Worm (Caenorhabditis elegans): ENCODE results near the gene M117.6.
"Not testable (repeated sequence)": the region's sequence is repeated elsewhere in the genome, so short reads cannot be mapped to it uniquely, and the experiment has no call there.

M117.6 gene

DNA sequence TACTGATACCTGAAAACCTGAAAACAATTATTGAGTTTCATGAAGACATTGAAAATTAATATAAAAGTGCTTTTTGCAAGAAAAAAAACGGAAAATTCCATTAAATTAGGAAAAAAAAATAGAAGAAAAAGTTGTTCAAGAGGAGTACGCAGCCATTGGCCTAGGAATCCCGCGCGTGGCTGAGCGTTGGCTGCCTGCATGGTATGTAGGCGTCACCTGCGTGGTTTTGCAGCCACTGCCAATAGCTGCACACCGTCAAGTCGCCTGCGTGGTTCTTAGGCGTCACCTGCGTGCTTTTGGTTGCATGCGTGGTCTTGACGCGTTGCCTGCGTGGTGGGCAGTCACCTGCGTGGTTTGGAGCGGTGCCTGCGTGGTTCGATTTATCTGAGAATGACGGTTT is at the start of gene M117.6:
TSS of gene M117.6 (minus strand) at position 101 of the 400 bp plus-strand sequence.
- not testable (repeated sequence) for TF ChIP-seq hmbx-1 (tag; optimal IDR thresholded peaks at IDR 0.05); hnd-1 (tag; optimal IDR thresholded peaks at IDR 0.05); pes-1 (GFP tag; IDR thresholded peaks at IDR 0.05)

DNA sequence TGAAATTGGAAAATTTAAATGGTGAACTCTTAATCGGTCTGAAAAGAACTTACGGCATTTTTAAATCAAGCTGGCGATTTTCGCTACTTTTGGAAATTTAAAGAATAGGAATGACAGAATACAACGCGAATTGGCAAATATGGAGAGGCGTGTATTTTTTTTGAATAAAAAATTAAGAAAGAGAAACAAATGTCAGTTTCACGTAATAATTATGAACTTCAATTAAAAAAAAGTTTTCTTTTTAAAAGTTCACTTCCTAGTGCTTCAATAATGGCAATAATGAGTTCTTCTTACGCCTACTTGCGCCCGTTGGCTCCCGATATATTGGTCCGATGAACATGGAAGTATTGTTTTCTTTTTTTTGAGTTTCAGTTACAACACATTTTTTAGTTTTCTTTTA is 49.8 kb upstream of the M117.6 start, which contains the start of gene pph-2:
TSS of gene pph-2 (minus strand) at position 101 of the 400 bp plus-strand sequence.
- TF ChIP-seq tbx-11 (GFP tag; IDR thresholded peaks at IDR 0.05) = no peak
- TF ChIP-seq hmg-4 (GFP tag; optimal IDR thresholded peaks at IDR 0.05) = no peak
- no peak for TF ChIP-seq tbx-37 (GFP tag; conservative IDR thresholded peaks at IDR 0.05)
- no peak for TF ChIP-seq pes-1 (GFP tag; IDR thresholded peaks at IDR 0.05)
- TF ChIP-seq sea-1 (GFP tag; conservative IDR thresholded peaks at IDR 0.05) = no peak
- no peak for TF ChIP-seq tra-4 (tag; optimal IDR thresholded peaks at IDR 0.05)
- no peak for TF ChIP-seq ceh-36 (tag; optimal IDR thresholded peaks at IDR 0.05)
- TF ChIP-seq hnd-1 (tag; optimal IDR thresholded peaks at IDR 0.05) = no peak
- TF ChIP-seq F13C5.2 (tag; optimal IDR thresholded peaks at IDR 0.05) = no peak
- TF ChIP-seq B0310.2 (tag; optimal IDR thresholded peaks at IDR 0.05) = no peak
- no peak for TF ChIP-seq hmbx-1 (tag; optimal IDR thresholded peaks at IDR 0.05)
- TF ChIP-seq ama-1 (optimal IDR thresholded peaks at IDR 0.05) = no peak

DNA sequence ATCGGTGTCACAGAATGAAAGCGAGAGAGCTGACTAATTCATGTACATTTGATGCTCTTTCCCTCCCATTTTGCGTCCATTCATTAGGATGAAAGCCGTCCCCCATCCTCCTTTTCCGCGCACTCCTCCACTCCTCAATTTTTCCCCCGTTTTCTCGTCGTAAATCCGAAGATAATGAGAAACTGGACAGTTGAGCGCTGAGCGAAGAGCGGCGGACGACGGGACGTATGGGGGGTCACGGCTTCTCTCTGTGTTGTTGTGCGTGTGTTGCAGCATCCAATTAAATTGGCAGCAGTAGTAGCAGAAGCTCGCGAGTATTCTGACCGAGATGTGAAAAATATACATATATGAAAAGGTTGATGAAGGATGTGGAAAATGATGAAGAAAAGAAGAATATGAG is 44.0 kb upstream of the M117.6 start:
- no peak for TF ChIP-seq B0310.2 (tag; optimal IDR thresholded peaks at IDR 0.05)
- TF ChIP-seq hmg-4 (GFP tag; optimal IDR thresholded peaks at IDR 0.05) = peak; percentile 42
- no peak for TF ChIP-seq tra-4 (tag; optimal IDR thresholded peaks at IDR 0.05)
- TF ChIP-seq scrt-1 (GFP tag; IDR thresholded peaks at IDR 0.05) = no peak
- TF ChIP-seq pes-1 (GFP tag; IDR thresholded peaks at IDR 0.05) = no peak

DNA sequence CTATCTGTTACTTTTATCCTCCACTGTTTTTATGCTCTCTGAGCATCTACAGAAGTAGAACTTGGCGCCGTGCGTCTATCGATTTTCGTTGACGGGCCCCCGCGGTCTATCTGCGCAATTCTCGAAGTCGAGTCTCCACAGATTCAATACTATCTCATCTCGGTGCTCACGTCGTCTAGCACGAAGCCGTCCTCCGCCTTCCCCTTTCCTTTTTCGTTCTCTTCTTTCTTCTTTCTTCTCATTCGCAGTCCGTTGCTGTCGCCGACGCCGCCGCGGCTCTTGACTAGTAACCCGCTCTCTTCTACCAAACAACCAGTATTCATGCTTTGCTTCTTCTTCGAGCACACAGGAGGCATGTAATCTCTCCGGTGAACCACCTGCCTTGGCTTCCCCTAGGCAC is 43.2 kb upstream of the M117.6 start:
- TF ChIP-seq scrt-1 (GFP tag; IDR thresholded peaks at IDR 0.05) = 0 out of 2 replicates have a peak, but pooled peaks have one; percentile 41
- TF ChIP-seq ceh-36 (tag; optimal IDR thresholded peaks at IDR 0.05) = no peak
- TF ChIP-seq aly-1 (tag; optimal IDR thresholded peaks at IDR 0.05) = peak; percentile 32

ce11 chrIV:11868452-11868851 is 40.5 kb upstream of the M117.6 start:
- TF ChIP-seq pes-1 (GFP tag; IDR thresholded peaks at IDR 0.05) (no peak), tra-4 (tag; optimal IDR thresholded peaks at IDR 0.05) (no peak), scrt-1 (GFP tag; IDR thresholded peaks at IDR 0.05) (no peak), hmg-4 (GFP tag; optimal IDR thresholded peaks at IDR 0.05) (no peak), tbx-37 (GFP tag; conservative IDR thresholded peaks at IDR 0.05) (no peak), ets-7 (tag; optimal IDR thresholded peaks at IDR 0.05) (no peak), hnd-1 (tag; optimal IDR thresholded peaks at IDR 0.05) (no peak), hmbx-1 (tag; optimal IDR thresholded peaks at IDR 0.05) (no peak), ceh-13 (GFP tag; optimal IDR thresholded peaks at IDR 0.05) (no peak), ceh-36 (tag; optimal IDR thresholded peaks at IDR 0.05) (no peak), ama-1 (optimal IDR thresholded peaks at IDR 0.05) (no peak), tbx-11 (GFP tag; IDR thresholded peaks at IDR 0.05) (no peak), F13C5.2 (tag; optimal IDR thresholded peaks at IDR 0.05) (no peak), flt-1 (GFP tag; IDR thresholded peaks at IDR 0.05) (no peak), B0310.2 (tag; optimal IDR thresholded peaks at IDR 0.05) (no peak), aly-1 (tag; optimal IDR thresholded peaks at IDR 0.05) (no peak), sea-1 (GFP tag; conservative IDR thresholded peaks at IDR 0.05) (no peak)

DNA sequence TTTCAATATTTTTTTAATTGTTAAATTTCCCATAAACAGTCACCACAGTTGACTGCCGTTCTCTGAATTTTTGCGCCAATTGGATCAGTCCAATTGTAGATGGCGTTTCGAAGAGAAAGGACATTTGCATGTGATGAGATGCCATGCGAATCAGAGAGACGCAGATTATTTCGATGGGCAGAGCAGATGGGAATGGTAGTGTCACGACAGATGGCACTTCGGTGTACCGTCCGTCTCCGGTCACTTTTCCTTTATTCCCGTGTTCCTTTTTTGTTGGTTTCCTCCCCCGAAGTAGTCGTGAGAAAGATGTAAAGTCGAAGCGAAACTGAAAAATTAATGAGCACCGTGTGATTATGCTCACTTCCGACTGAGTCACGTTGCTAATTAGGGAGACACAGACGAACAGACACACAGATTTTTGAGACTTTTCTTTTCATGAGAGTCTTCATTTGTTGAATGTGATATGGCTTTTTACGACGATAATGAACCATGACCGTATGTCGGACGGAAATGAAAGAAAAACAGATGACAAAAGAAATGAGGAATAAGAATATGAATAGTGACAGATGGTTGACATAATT is 39.8 kb upstream of the M117.6 start:
- no peak for TF ChIP-seq hnd-1 (tag; optimal IDR thresholded peaks at IDR 0.05)
- no peak for TF ChIP-seq tbx-37 (GFP tag; conservative IDR thresholded peaks at IDR 0.05)
- TF ChIP-seq sea-1 (GFP tag; conservative IDR thresholded peaks at IDR 0.05) = no peak
- no peak for TF ChIP-seq F13C5.2 (tag; optimal IDR thresholded peaks at IDR 0.05)
- no peak for TF ChIP-seq ets-7 (tag; optimal IDR thresholded peaks at IDR 0.05)
- TF ChIP-seq B0310.2 (tag; optimal IDR thresholded peaks at IDR 0.05) = no peak
- TF ChIP-seq aly-1 (tag; optimal IDR thresholded peaks at IDR 0.05) = no peak
- TF ChIP-seq ceh-36 (tag; optimal IDR thresholded peaks at IDR 0.05) = no peak
- no peak for TF ChIP-seq hmbx-1 (tag; optimal IDR thresholded peaks at IDR 0.05)
- TF ChIP-seq flt-1 (GFP tag; IDR thresholded peaks at IDR 0.05) = no peak
- TF ChIP-seq tra-4 (tag; optimal IDR thresholded peaks at IDR 0.05) = no peak
- no peak for TF ChIP-seq hmg-4 (GFP tag; optimal IDR thresholded peaks at IDR 0.05)
- TF ChIP-seq tbx-11 (GFP tag; IDR thresholded peaks at IDR 0.05) = no peak
- TF ChIP-seq ceh-13 (GFP tag; optimal IDR thresholded peaks at IDR 0.05) = no peak
- no peak for TF ChIP-seq scrt-1 (GFP tag; IDR thresholded peaks at IDR 0.05)
- no peak for TF ChIP-seq pes-1 (GFP tag; IDR thresholded peaks at IDR 0.05)

ce11 chrIV:11864226-11864625 is 36.3 kb upstream of the M117.6 start, which contains the start of gene trpa-1:
TSS of gene trpa-1 (plus strand) at chrIV:11864526.
- no peak for TF ChIP-seq ceh-36 (tag; optimal IDR thresholded peaks at IDR 0.05)
- no peak for TF ChIP-seq hmg-4 (GFP tag; optimal IDR thresholded peaks at IDR 0.05)
- TF ChIP-seq B0310.2 (tag; optimal IDR thresholded peaks at IDR 0.05) = no peak
- no peak for TF ChIP-seq F13C5.2 (tag; optimal IDR thresholded peaks at IDR 0.05)
- TF ChIP-seq pes-1 (GFP tag; IDR thresholded peaks at IDR 0.05) = no peak
- TF ChIP-seq tra-4 (tag; optimal IDR thresholded peaks at IDR 0.05) = no peak
- no peak for TF ChIP-seq aly-1 (tag; optimal IDR thresholded peaks at IDR 0.05)
- TF ChIP-seq scrt-1 (GFP tag; IDR thresholded peaks at IDR 0.05) = no peak
- no peak for TF ChIP-seq ama-1 (optimal IDR thresholded peaks at IDR 0.05)
- TF ChIP-seq tbx-37 (GFP tag; conservative IDR thresholded peaks at IDR 0.05) = no peak
- TF ChIP-seq ets-7 (tag; optimal IDR thresholded peaks at IDR 0.05) = no peak
- no peak for TF ChIP-seq hmbx-1 (tag; optimal IDR thresholded peaks at IDR 0.05)
- no peak for TF ChIP-seq sea-1 (GFP tag; conservative IDR thresholded peaks at IDR 0.05)
- no peak for TF ChIP-seq flt-1 (GFP tag; IDR thresholded peaks at IDR 0.05)
- TF ChIP-seq ceh-13 (GFP tag; optimal IDR thresholded peaks at IDR 0.05) = no peak
- no peak for TF ChIP-seq hnd-1 (tag; optimal IDR thresholded peaks at IDR 0.05)
- TF ChIP-seq tbx-11 (GFP tag; IDR thresholded peaks at IDR 0.05) = no peak

DNA sequence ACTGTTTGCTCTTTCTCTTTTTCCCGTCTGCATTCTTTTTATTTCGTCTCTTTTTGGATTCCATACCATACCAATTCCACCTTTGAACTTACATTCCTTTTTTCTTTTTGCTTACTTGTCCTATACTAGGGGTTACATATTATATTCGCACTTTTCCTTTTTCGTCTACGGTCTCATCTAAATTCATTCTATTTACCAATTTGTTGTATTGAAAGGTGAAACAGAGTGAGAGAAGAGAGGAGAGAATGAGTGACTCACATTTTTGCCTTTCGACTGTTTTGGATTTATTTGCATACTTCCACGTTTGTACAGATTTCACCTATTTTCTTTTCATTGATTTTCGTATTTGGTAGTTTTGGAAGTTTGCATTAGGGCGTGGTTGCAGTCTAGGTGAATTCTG is 35.5 kb upstream of the M117.6 start:
- no peak for TF ChIP-seq tbx-37 (GFP tag; conservative IDR thresholded peaks at IDR 0.05)
- TF ChIP-seq ceh-13 (GFP tag; optimal IDR thresholded peaks at IDR 0.05) = no peak
- no peak for TF ChIP-seq tbx-11 (GFP tag; IDR thresholded peaks at IDR 0.05)
- TF ChIP-seq ets-7 (tag; optimal IDR thresholded peaks at IDR 0.05) = no peak
- TF ChIP-seq F13C5.2 (tag; optimal IDR thresholded peaks at IDR 0.05) = no peak
- no peak for TF ChIP-seq ceh-36 (tag; optimal IDR thresholded peaks at IDR 0.05)
- TF ChIP-seq tra-4 (tag; optimal IDR thresholded peaks at IDR 0.05) = no peak
- TF ChIP-seq scrt-1 (GFP tag; IDR thresholded peaks at IDR 0.05) = no peak
- TF ChIP-seq hnd-1 (tag; optimal IDR thresholded peaks at IDR 0.05) = no peak
- no peak for TF ChIP-seq ama-1 (optimal IDR thresholded peaks at IDR 0.05)
- no peak for TF ChIP-seq sea-1 (GFP tag; conservative IDR thresholded peaks at IDR 0.05)
- TF ChIP-seq pes-1 (GFP tag; IDR thresholded peaks at IDR 0.05) = no peak

All from whole organism, early embryonic.